Fruit fly (Drosophila melanogaster) whole organism, larva: ENCODE results near the gene Vps29.

Source experiments
- noc ChIP-seq: fragments of 200-800 bp; sonication (Bioruptor generic); optimal IDR thresholded peaks from 3 replicates; lab custom pipeline; 2019; ENCODE audit warnings: missing biosample characterization, mild to moderate bottlenecking, missing genetic modification characterization, moderate library complexity

The Vps29 gene

DNA sequence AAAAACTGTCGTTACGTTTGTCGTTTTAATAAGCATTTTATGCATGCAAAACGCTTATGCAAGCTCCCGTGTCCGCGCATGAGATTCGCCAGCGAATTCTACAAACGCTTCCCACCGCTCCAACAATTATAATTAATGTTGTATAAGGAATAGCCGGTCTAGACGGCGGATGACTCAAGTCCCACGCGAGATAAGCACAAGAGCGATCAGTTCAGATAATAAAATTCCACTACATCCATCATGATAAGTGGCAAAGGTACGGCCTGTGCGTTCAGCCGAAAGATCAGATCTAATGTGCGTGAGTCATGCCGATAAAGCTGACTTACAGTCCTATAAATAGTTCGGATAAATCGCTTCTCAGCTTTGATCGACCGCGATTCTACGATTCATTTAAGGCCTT is 24.0 kb upstream of the Vps29 start:
- TF ChIP-seq noc (tag; lab: Kevin White, UChicago): no peak

DNA sequence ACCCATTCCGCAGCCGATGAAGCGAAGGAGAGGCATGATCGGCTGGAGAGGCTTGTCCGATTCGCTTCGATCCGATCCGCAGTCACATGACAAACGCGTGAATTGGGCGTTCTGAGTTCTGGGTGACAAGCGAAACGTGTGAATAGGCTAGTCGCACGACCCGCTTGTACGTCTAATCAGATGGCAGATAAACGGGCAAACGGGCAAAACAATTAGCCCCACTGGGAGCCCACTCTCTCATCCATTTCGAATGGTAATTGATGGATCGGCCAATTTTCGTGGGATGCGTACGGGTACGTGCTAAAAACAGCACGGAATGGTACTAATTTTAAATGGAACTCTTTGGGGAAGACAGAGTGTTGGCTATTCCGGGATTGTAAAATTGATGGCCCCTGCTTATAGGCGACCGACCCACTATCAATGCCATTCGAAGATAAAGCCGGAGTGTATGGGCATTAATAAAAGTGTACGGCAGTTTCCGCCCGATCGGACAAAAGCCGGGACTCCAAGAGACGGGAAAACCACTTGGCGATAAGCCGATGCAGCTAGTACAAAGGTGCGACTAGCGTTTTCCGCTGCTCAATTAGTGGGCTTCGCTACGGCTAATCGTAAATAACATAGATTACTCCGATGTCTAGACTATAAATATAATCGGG is 23.0 kb upstream of the Vps29 start:
- TF ChIP-seq noc (tag; lab: Kevin White, UChicago): peak; percentile 58

DNA sequence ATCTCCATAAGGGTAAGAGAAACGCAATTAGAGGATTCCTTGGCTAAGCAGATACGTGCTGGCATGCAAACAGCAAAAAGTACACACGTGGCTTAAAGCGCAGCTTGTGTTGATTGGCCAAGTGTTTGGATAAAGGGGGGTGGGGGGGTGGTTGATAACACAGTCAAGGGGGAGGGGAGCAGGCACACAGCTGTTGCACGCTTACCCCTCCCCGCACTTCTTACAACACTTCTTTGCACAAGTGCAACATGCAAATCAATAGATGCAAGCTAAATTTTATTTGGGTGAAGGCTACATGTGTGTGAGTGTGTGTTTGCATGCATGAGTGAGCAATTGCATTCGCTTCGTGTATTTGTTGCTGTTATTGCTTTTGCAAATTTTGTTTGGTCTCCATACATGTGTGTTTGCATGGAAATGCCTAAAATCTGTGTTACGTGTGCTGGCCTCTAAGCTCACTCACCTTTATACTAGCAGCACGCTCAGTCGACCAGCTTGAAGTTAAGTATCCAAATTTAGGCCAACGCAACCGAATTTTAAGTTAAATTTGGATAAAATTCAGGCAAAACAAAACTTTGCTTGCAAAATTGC is 22.1 kb upstream of the Vps29 start:
- TF ChIP-seq noc (tag; lab: Kevin White, UChicago): no peak

DNA sequence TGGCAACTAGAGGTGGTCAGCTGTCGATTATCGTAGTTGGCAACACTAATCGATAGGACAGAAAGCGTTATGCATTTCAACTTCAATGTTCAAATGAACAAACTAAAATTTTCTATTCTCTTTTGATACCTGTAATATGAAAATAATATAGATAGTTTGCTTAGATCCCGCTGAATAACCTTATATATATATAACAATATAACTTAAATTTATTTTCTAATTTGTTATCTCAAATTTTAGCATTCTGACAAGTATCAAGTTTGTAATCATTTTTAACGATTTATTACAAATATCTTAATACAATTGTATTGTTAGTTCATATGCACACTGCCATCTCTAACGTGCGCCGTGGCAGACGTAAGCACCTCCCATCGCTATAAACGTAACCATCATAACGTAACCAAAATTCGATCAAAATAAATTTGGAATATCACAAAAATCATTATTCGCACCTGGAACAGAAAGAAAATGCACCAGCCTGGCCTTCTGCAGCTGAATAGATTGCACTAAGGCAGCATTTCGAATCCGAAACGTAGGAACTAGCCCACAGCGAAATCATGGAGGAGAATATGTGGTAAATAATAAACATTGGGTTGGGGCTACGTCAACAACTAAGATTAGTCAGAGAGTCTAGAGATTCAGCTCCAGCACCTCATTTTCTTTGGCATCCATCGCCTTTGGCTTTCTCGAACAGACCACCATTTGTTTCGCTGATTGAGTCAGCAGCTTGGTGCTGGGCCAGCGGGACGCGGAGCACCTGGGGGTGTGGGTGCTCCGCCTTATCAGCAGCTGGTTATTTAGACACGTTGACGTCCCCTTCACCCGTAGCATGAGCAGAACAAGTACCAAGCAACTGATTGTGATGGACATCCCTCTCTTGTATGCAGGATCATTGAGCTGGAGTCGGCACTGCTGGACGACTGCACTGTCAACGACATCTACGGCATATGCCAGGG is 21.4 kb upstream of the Vps29 start, which contains the start of the genes Pino and TBC1D23:
Gene Pino (minus strand): TSS at position 22 of the 956 bp plus-strand sequence.
Gene TBC1D23 (plus strand): TSS at position 385 of the 956 bp plus-strand sequence.
- TF ChIP-seq noc (tag; lab: Kevin White, UChicago): peak; percentile 63

DNA sequence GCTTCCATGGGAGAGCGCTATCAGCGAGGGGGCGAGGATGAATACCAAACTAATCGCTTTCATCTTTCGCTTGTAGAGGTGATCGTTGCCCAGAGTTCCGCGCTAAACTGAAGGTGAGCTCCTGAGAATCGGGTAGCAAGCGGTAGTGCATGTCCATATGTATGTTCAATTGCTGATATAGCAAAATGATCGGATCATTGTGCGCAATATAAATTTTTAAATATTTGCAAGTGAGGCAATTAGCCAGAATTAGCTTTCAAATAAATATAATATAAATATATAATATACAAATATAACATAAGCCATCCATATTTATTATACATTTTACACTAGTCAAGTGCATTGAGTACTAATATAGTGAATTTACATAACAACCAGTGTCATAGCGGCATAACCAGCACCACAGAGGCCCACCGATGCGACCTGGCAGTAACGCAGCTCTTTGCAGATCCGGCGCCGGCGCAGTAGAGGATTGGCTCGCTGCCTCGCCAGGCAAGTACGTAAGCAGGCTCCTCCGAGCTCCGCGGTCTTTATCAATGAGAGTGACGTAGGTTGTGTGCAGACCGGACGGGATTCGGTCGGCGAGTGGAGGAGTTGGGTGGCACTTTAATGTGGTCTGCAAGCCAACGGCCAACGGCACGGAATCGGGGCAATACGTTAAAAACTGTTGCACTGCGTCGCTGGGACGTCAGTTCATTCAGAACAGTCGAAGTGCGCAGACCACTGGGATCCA is 16.4 kb upstream of the Vps29 start, which contains the start of the genes Iris and CG4577:
Gene Iris (minus strand): TSS at position 88 of the 733 bp plus-strand sequence.
Gene CG4577 (plus strand): TSS at position 683 of the 733 bp plus-strand sequence.
- TF ChIP-seq noc (tag; lab: Kevin White, UChicago): no peak

DNA sequence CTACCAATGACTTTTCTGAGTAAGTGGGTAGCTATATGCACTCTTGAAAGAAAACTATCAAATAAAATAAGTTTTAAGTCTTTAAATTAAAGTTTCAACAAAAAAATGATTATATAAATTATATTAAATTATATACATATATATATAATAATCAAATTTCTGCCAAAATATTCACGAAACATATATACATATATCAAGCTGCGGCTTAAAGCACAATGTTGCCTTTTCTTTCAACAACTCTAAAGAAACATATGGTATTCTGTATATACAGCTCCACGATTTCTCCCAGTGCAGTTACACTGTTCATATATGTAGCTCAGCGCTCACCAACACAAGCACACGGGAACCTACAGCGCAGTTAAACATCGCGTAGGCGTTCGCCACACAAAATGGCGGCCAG is 15.1 kb upstream of the Vps29 start:
- TF ChIP-seq noc (tag; lab: Kevin White, UChicago): no peak

DNA sequence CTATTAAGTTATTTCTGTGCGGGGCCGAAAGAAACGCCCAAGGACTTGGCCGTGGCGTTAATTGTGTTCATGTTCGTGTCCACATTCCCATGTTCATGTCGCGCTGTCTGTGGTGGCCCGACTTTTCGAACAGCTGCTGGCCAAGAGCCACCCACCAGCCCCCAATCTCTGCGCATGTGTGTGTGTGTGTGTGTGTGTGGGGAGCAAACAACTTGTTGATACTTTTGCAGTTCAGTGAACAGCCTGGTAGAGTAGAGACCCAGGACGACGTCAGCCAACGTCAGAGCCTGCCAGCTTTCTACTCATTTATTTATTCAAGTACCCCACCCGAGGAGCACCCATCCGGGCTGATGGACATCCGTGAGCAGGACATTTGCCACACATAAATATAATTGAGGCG is 13.6 kb upstream of the Vps29 start:
- no peak for TF ChIP-seq noc (tag; lab: Kevin White, UChicago)

DNA sequence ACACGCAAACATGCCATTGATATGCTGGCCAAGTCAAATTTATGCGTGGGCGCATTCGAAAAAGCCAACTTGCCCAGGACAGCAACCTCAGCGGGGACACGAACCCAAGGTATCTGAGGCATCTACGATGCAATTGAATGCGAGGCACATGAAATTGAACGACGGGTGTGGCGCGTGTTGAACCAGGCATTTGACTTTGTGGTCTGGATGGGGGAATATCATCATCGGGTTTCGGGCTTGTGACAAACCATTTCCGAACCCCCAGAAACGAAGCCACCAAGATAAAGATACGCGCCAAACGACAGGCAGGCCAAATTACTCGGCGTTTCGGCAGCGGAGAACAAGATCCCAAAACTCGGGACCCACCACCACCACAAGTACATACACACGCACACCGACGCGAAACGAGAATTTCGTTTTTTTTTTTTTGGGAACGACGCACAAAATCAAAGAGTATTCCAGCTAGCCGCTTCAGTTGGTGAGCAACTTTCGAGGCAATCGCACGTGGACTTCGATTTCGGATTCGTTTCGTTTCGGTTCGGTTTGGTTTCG is 7.8 kb upstream of the Vps29 start, which contains the start of gene MFS3:
Gene MFS3 (plus strand): TSS at position 472 of the 552 bp plus-strand sequence.
- TF ChIP-seq noc (tag; lab: Kevin White, UChicago): no peak

DNA sequence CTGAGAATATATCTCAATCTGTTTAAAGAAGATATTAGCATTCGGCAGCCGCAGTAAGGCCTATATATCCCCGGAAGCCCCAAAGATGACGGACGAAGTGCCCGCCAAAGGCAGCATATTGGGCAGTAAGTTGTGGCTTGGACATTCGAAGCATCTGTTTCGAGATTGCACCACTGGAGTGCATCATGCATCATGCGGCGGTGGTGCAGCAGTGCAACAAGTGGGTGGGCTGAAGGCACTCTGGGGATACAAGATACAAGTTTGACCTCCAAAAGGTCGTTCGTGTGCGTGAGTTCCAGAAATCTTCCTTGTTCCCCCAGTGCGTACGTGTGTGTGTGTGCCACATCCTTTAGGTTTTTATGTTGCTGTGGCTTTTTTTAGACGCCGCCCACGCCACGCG is 7.3 kb upstream of the Vps29 start:
- no peak for TF ChIP-seq noc (tag; lab: Kevin White, UChicago)

DNA sequence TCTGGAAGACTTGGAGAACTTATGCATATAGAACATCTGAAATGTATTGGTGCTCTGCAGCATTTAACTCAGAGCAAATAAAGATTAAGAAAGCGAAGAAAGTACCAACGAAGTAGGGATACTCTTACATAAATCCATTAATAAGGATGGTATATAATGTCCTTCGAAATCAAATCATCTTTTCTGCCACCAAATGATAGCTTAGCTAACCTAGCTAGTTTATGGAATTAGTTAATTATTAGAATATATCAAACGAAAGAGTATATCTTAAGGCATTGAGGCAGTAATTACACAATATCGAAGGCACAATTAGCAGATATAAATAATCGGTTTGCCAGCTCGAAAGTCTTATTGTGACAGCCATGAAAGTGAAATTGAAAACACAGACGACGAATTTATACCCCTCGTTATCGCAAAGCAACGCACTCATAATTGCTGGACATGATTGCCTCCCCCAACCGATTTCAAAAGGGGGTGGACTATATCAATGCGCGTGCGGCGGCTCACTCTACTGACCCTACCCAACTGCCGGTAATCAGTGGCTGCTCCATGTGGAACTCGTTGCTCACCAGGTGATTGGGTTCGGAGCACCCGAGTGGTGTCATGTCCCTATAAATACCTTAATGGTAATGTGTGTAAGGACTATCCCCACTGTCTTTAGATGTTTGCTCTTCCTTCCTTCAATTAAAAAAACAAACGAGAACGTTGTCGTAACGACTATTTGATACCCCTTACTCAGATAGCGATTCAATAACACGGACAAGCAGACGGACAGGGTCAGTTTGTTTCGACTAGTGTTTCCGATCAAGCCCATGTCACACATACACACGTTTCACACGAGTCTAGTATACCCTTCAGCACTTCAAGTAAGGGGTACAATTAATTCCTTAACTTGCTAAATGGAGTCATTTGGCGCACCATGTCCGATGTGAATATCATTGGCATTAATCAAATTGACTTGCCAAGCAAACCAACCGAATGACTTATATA is 5.9 kb upstream of the Vps29 start:
- TF ChIP-seq noc (tag; lab: Kevin White, UChicago): peak; percentile 96

DNA sequence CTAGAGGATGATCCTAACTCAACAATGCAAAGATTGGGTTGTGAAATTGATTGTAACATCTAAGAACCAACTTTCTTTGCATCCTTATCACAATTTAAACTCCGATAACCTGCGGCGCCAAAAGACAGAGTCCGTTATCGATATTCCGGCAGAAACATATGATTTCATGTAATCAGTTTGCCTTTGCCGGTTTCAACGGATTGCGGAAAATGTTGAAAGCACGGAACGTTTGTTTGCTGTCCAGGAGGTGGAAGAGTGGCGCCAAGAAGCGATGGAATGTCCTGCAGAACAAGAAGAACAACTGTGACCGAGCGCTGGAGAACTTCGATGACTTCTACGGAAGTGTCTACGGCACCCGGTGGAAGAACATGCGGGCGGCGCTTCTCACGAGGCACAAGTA is 2.9 kb upstream of the Vps29 start:
- no peak for TF ChIP-seq noc (tag; lab: Kevin White, UChicago)

DNA sequence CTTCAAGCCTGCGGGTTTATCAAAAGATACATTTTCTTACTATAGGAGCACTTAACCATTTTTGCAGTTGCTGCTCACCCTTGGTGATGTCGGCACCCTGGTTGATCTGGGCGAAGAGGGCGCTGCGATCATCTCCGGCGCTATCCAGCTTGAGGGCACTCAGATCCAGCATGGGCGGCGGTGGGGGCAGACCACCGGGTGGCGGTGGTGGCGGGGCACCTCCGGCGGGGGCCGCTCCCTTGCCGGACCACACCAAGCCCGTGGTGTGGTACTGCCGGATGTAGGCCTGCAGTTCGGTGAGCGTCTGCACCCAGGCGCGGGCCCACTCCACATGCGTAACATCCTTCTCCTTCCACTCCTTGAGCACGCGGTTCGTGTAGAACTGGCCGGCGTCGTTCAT is 2.1 kb downstream of the Vps29 start:
- no peak for TF ChIP-seq noc (tag; lab: Kevin White, UChicago)

DNA sequence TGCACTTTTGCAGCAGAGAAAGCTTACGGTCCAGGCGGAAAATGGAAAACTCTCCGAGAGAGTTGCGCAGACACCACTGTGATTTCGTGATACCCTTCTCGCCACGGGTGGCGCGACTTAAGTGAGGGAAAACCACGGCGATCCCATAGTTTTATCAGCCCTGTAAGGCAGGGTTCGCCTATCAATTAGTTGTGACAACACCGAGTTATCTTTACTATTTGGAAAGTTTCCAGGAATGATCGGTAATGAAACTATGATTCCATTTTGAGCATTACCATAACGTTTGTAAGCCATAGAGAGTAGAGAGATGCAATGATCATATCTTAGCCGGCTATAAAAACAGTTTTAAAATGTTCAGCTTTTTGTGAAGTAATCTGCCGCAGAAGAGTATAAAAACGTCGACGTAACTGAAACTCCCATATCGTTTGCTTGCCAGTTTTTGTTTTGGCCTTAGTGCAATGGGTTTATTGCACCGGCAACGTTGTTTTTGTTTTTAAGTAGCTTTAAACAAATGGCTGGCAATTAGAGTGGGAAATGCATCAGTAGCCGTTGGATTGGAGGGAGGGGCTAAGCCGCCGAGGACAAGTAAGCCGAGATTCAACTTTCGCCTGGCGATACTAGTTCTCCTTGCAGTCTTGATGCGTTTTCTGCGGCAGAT is 6.2 kb downstream of the Vps29 start:
- TF ChIP-seq noc (tag; lab: Kevin White, UChicago): no peak
